Worm (Caenorhabditis elegans) whole organism, young adult: Measurements from ENCODE around the gene F42A9.3.

Experiments
- B0261.1 ChIP-seq: sonication (generic microtip); optimal IDR thresholded peaks from 2 replicates; lab custom pipeline; 2016; ENCODE audit warnings: mild to moderate bottlenecking, missing genetic modification characterization, moderate library complexity, missing compliant biosample characterization
- F57C9.4 ChIP-seq: sonication (generic microtip); optimal IDR thresholded peaks from 2 replicates; lab custom pipeline; 2017; ENCODE audit warnings: mild to moderate bottlenecking, missing genetic modification characterization, missing compliant biosample characterization
- gei-17 ChIP-seq: fragments of 200-800 bp; sonication (Bioruptor generic); optimal IDR thresholded peaks from 2 replicates; lab custom pipeline; 2018; ENCODE audit warnings: mild to moderate bottlenecking, missing genetic modification characterization, missing compliant biosample characterization
- lin-40 ChIP-seq: sonication (generic microtip); optimal IDR thresholded peaks from 2 replicates; lab custom pipeline; 2016; ENCODE audit warnings: missing genetic modification characterization, mild to moderate bottlenecking, missing compliant biosample characterization, missing genotype, missing genetic modification reagents
- mes-4 ChIP-seq: sonication (generic microtip); optimal IDR thresholded peaks from 2 replicates; lab custom pipeline; 2016; ENCODE audit warnings: missing genotype, missing genetic modification characterization, missing compliant biosample characterization

DNA sequence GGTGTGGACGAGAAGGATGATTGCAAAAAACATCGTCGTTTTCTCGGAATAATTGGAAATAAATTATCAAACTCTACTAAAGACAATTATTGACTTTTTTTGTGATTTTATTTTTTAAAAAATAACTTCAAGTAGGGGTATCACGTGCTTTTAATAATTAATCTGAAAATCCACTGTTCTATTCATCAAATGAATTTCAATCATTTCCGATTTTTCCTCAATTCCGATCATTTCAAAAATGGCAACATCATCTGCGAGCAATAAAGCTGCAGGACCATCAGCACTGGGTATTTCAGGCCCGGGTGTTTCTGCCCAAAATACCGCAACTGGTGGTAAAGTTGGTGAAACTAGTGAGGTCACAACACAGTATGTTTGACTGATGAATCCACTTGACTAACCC lies at the start of gene F42A9.3, which contains the start of gene F42A9.7:
- TF ChIP-seq B0261.1 (tag; lab: Kevin White, UChicago) (no peak), gei-17 (GFP tag; lab: Kevin White, UChicago) (no peak), lin-40 (tag; lab: Kevin White, UChicago) (no peak), mes-4 (tag; lab: Kevin White, UChicago) (no peak), F57C9.4 (no peak)
